Fruit fly (Drosophila melanogaster): Measurements from ENCODE around the gene mrva.
A peak's percentile ranks its signal among the peaks of the same experiment; 100 is the strongest.

The mrva gene

dm6 chr3L:7344001-7344400 is 15.4 kb upstream of the mrva start:
- TF ChIP-seq CG12768 (GFP tag; optimal IDR thresholded peaks at IDR 0.05) = no peak
- no peak for TF ChIP-seq Clk (GFP tag; optimal IDR thresholded peaks at IDR 0.05)
- no peak for TF ChIP-seq CG1620 (GFP tag; optimal IDR thresholded peaks at IDR 0.05)
- no peak for TF ChIP-seq CG14711 (tag; optimal IDR thresholded peaks at IDR 0.05)
- TF ChIP-seq Mnt (GFP tag; optimal IDR thresholded peaks at IDR 0.05) = peak; percentile 9
- TF ChIP-seq kay (GFP tag; ENCODE audit: borderline replicate concordance) = no peak
- TF ChIP-seq CG11617 (GFP tag; optimal IDR thresholded peaks at IDR 0.05) = no peak
- TF ChIP-seq bab1 (GFP tag; optimal IDR thresholded peaks at IDR 0.05) = no peak
- TF ChIP-seq CG33017 (tag; optimal IDR thresholded peaks at IDR 0.05) = no peak
- TF ChIP-seq tj (GFP tag; optimal IDR thresholded peaks at IDR 0.05) = no peak
- TF ChIP-seq Hr96 (GFP tag; optimal IDR thresholded peaks at IDR 0.05) = no peak
- no peak for TF ChIP-seq cnc (optimal IDR thresholded peaks at IDR 0.05)
- peak; percentile 29 for TF ChIP-seq cic (GFP tag; optimal IDR thresholded peaks at IDR 0.05)
- no peak for TF ChIP-seq CG7045 (GFP tag; optimal IDR thresholded peaks at IDR 0.05)
- TF ChIP-seq toe (GFP tag; optimal IDR thresholded peaks at IDR 0.05) = no peak
- TF ChIP-seq pad (GFP tag; optimal IDR thresholded peaks at IDR 0.05) = no peak

dm6 chr3L:7339216-7339742 is 10.6 kb upstream of the mrva start, which contains the start of the genes lark and eco:
Gene lark, plus strand, starts transcription at chr3L:7339266.
Gene eco, minus strand, starts transcription at chr3L:7339340.
- TF ChIP-seq Mnt (GFP tag; optimal IDR thresholded peaks at IDR 0.05) (peak; percentile 11), CG12768 (GFP tag; optimal IDR thresholded peaks at IDR 0.05) (peak; percentile 3), CG33017 (tag; optimal IDR thresholded peaks at IDR 0.05) (no peak), bab1 (GFP tag; optimal IDR thresholded peaks at IDR 0.05) (peak; percentile 67), CG14711 (tag; optimal IDR thresholded peaks at IDR 0.05) (peak; percentile 61)

- peak; percentile 2 for TF ChIP-seq Mnt (GFP tag; optimal IDR thresholded peaks at IDR 0.05)
- peak; percentile 50 for TF ChIP-seq pad (GFP tag; optimal IDR thresholded peaks at IDR 0.05)
- TF ChIP-seq CG1620 (GFP tag; optimal IDR thresholded peaks at IDR 0.05) = peak; percentile 52
- no peak for TF ChIP-seq bab1 (GFP tag; optimal IDR thresholded peaks at IDR 0.05)
- peak; percentile 54 for TF ChIP-seq CG7101 (tag; optimal IDR thresholded peaks at IDR 0.05)
- TF ChIP-seq tj (GFP tag; optimal IDR thresholded peaks at IDR 0.05) = no peak
- no peak for TF ChIP-seq toe (GFP tag; optimal IDR thresholded peaks at IDR 0.05)
- peak; percentile 20 for TF ChIP-seq ovo (GFP tag; optimal IDR thresholded peaks at IDR 0.05)
- peak; percentile 31 for TF ChIP-seq CG12768 (GFP tag; optimal IDR thresholded peaks at IDR 0.05)
- TF ChIP-seq Crg-1 (GFP tag; optimal IDR thresholded peaks at IDR 0.05) = peak; percentile 66
- no peak for TF ChIP-seq cnc (optimal IDR thresholded peaks at IDR 0.05)
Observed at dm6 chr3L:7338786-7339185, 10.1 kb upstream of the mrva start.

- peak; percentile 5 for TF ChIP-seq CG14711 (tag; optimal IDR thresholded peaks at IDR 0.05)
- no peak for TF ChIP-seq CG5204 (GFP tag; optimal IDR thresholded peaks at IDR 0.05)
- TF ChIP-seq bab1 (GFP tag; optimal IDR thresholded peaks at IDR 0.05) = peak; percentile 52
- no peak for TF ChIP-seq cic (GFP tag; optimal IDR thresholded peaks at IDR 0.05)
- TF ChIP-seq CG7045 (GFP tag; optimal IDR thresholded peaks at IDR 0.05) = no peak
- TF ChIP-seq Hr96 (GFP tag; optimal IDR thresholded peaks at IDR 0.05) = no peak
- TF ChIP-seq CG33017 (tag; optimal IDR thresholded peaks at IDR 0.05) = no peak
- no peak for TF ChIP-seq ovo (GFP tag; optimal IDR thresholded peaks at IDR 0.05)
- TF ChIP-seq CG12768 (GFP tag; optimal IDR thresholded peaks at IDR 0.05) = no peak
- TF ChIP-seq Clk (GFP tag; optimal IDR thresholded peaks at IDR 0.05) = no peak
- no peak for TF ChIP-seq Crg-1 (GFP tag; optimal IDR thresholded peaks at IDR 0.05)
- no peak for TF ChIP-seq kay (GFP tag; ENCODE audit: borderline replicate concordance)
- TF ChIP-seq CG7101 (tag; optimal IDR thresholded peaks at IDR 0.05) = no peak
- no peak for TF ChIP-seq CG11617 (GFP tag; optimal IDR thresholded peaks at IDR 0.05)
- TF ChIP-seq CG1620 (GFP tag; optimal IDR thresholded peaks at IDR 0.05) = no peak
- TF ChIP-seq toe (GFP tag; optimal IDR thresholded peaks at IDR 0.05) = no peak
- TF ChIP-seq Mnt (GFP tag; optimal IDR thresholded peaks at IDR 0.05) = peak; percentile 55
- TF ChIP-seq pad (GFP tag; optimal IDR thresholded peaks at IDR 0.05) = no peak
- TF ChIP-seq tj (GFP tag; optimal IDR thresholded peaks at IDR 0.05) = no peak
- TF ChIP-seq cnc (optimal IDR thresholded peaks at IDR 0.05) = no peak
Observed at dm6 chr3L:7334990-7335389, 6.3 kb upstream of the mrva start, which contains the start of the genes wrm1 and wrm2. Gene wrm1, minus strand, starts transcription at chr3L:7335226. Gene wrm2, minus strand, starts transcription at chr3L:7335226.

dm6 chr3L:7326676-7327075 is 2.0 kb downstream of the mrva start:
- TF ChIP-seq CG12768 (GFP tag; optimal IDR thresholded peaks at IDR 0.05) (no peak), CG11617 (GFP tag; optimal IDR thresholded peaks at IDR 0.05) (no peak), kay (GFP tag; ENCODE audit: borderline replicate concordance) (no peak), cic (GFP tag; optimal IDR thresholded peaks at IDR 0.05) (no peak), CG14711 (tag; optimal IDR thresholded peaks at IDR 0.05) (no peak), Mnt (GFP tag; optimal IDR thresholded peaks at IDR 0.05) (no peak), CG33017 (tag; optimal IDR thresholded peaks at IDR 0.05) (no peak), CG7101 (tag; optimal IDR thresholded peaks at IDR 0.05) (no peak), CG5204 (GFP tag; optimal IDR thresholded peaks at IDR 0.05) (no peak), CG1620 (GFP tag; optimal IDR thresholded peaks at IDR 0.05) (no peak), Hr96 (GFP tag; optimal IDR thresholded peaks at IDR 0.05) (no peak), tj (GFP tag; optimal IDR thresholded peaks at IDR 0.05) (no peak), Clk (GFP tag; optimal IDR thresholded peaks at IDR 0.05) (no peak), bab1 (GFP tag; optimal IDR thresholded peaks at IDR 0.05) (no peak), CG7045 (GFP tag; optimal IDR thresholded peaks at IDR 0.05) (no peak), pad (GFP tag; optimal IDR thresholded peaks at IDR 0.05) (no peak), Crg-1 (GFP tag; optimal IDR thresholded peaks at IDR 0.05) (no peak), cnc (optimal IDR thresholded peaks at IDR 0.05) (no peak)

dm6 chr3L:7323348-7323747 is 5.3 kb downstream of the mrva start, which contains the start of the genes RhoGEF4 and Rint1:
Gene RhoGEF4, minus strand, starts transcription at chr3L:7323411.
Gene Rint1, plus strand, starts transcription at chr3L:7323619.
- TF ChIP-seq cic (GFP tag; optimal IDR thresholded peaks at IDR 0.05) = peak; percentile 13
- TF ChIP-seq Hr96 (GFP tag; optimal IDR thresholded peaks at IDR 0.05) = no peak
- no peak for TF ChIP-seq CG7045 (GFP tag; optimal IDR thresholded peaks at IDR 0.05)
- peak; percentile 66 for TF ChIP-seq CG14711 (tag; optimal IDR thresholded peaks at IDR 0.05)
- no peak for TF ChIP-seq kay (GFP tag; ENCODE audit: borderline replicate concordance)
- TF ChIP-seq CG12768 (GFP tag; optimal IDR thresholded peaks at IDR 0.05) = peak; percentile 4
- peak; percentile 14 for TF ChIP-seq pad (GFP tag; optimal IDR thresholded peaks at IDR 0.05)
- TF ChIP-seq ovo (GFP tag; optimal IDR thresholded peaks at IDR 0.05) = peak; percentile 15
- TF ChIP-seq CG5204 (GFP tag; optimal IDR thresholded peaks at IDR 0.05) = no peak
- no peak for TF ChIP-seq cnc (optimal IDR thresholded peaks at IDR 0.05)
- TF ChIP-seq Crg-1 (GFP tag; optimal IDR thresholded peaks at IDR 0.05) = peak; percentile 38
- TF ChIP-seq CG1620 (GFP tag; optimal IDR thresholded peaks at IDR 0.05) = peak; percentile 44
- TF ChIP-seq bab1 (GFP tag; optimal IDR thresholded peaks at IDR 0.05) = peak; percentile 17
- peak; percentile 75 for TF ChIP-seq CG7101 (tag; optimal IDR thresholded peaks at IDR 0.05)
- peak; percentile 36 for TF ChIP-seq CG11617 (GFP tag; optimal IDR thresholded peaks at IDR 0.05)
- TF ChIP-seq Mnt (GFP tag; optimal IDR thresholded peaks at IDR 0.05) = peak; percentile 44
- TF ChIP-seq tj (GFP tag; optimal IDR thresholded peaks at IDR 0.05) = peak; percentile 27
- peak; percentile 13 for TF ChIP-seq toe (GFP tag; optimal IDR thresholded peaks at IDR 0.05)
- no peak for TF ChIP-seq CG33017 (tag; optimal IDR thresholded peaks at IDR 0.05)
- no peak for TF ChIP-seq Clk (GFP tag; optimal IDR thresholded peaks at IDR 0.05)

Data from whole organism, adult.